Fruit fly (Drosophila melanogaster): Measurements from ENCODE around the gene CG14431.

DNA sequence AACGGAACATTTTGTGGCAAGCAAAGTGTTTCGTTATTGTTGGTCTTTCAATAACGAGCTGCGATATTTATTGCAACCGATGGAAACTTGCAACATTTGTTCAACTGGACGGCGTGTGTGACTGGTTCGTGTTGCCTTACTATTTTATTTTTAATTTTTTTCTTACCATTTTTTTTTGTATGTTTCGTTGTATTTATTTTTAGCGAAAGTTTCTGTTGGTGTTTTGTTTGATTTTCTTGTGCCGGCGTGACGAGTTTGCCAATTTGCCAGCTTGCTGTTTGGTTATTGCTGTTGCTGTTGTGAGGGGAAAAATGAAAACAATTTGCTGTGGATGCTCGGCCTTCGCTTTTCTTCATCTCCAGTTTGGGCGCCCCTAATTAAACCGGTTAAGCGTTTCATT, 1.1 kb downstream of the CG14431 start:
- no peak for TF ChIP-seq psq (GFP tag; optimal IDR thresholded peaks at IDR 0.05)
- no peak for TF ChIP-seq usp (GFP tag; optimal IDR thresholded peaks at IDR 0.05)
- TF ChIP-seq Rel (GFP tag; optimal IDR thresholded peaks at IDR 0.05), result no peak
- no peak for TF ChIP-seq Rel (tag; optimal IDR thresholded peaks at IDR 0.05)
- no peak for TF ChIP-seq Abd-B (GFP tag; optimal IDR thresholded peaks at IDR 0.05)
